Fruit fly (Drosophila melanogaster): ENCODE measurements around the gene CG7888.

The CG7888 gene

dm6 chr3L:11103773-11104172 lies 49.9 kb downstream of the CG7888 start, which contains the start of gene CG32071:
Gene CG32071 (minus strand): TSS chr3L:11103873.
- TF ChIP-seq Pdp1 (GFP tag; optimal IDR thresholded peaks at IDR 0.05), result peak in 1 of 2 experiments; percentile 71
- TF ChIP-seq CG8765 (GFP tag; IDR thresholded peaks at IDR 0.05), result no peak
- TF ChIP-seq Dek (tag; optimal IDR thresholded peaks at IDR 0.05), result no peak
- TF ChIP-seq Lim3 (GFP tag; IDR thresholded peaks at IDR 0.05), result no peak

- no peak for TF ChIP-seq Xrp1 (GFP tag; IDR thresholded peaks at IDR 0.05)
- peak; percentile 16 for TF ChIP-seq CG9727 (GFP tag; optimal IDR thresholded peaks at IDR 0.05)
- TF ChIP-seq CG3838 (GFP tag; optimal IDR thresholded peaks at IDR 0.05), result no peak
- TF ChIP-seq dati (GFP tag; IDR thresholded peaks at IDR 0.05), result no peak
- TF ChIP-seq lab (GFP tag; optimal IDR thresholded peaks at IDR 0.05), result peak; percentile 75
- peak; percentile 49 for TF ChIP-seq unpg (GFP tag; optimal IDR thresholded peaks at IDR 0.05)
- TF ChIP-seq CG31388 (GFP tag; optimal IDR thresholded peaks at IDR 0.05), result no peak
- TF ChIP-seq crol (GFP tag; IDR thresholded peaks at IDR 0.05), result no peak
- no peak for TF ChIP-seq Neu2 (GFP tag; optimal IDR thresholded peaks at IDR 0.05; ENCODE audit: borderline replicate concordance)
- TF ChIP-seq CG12942 (GFP tag; optimal IDR thresholded peaks at IDR 0.05), result no peak
- TF ChIP-seq CG1792 (GFP tag; optimal IDR thresholded peaks at IDR 0.05), result peak; percentile 52
- peak; percentile 75 for TF ChIP-seq CG18599 (GFP tag; optimal IDR thresholded peaks at IDR 0.05)
- TF ChIP-seq CG6683 (GFP tag; optimal IDR thresholded peaks at IDR 0.05), result peak; percentile 40
- no peak for TF ChIP-seq Hr78 (GFP tag; optimal IDR thresholded peaks at IDR 0.05)
- peak; percentile 40 for TF ChIP-seq CG4424 (GFP tag; optimal IDR thresholded peaks at IDR 0.05)
- TF ChIP-seq CG2712 (tag; optimal IDR thresholded peaks at IDR 0.05), result peak; percentile 44
- peak; percentile 66 for TF ChIP-seq Sox100B (GFP tag; optimal IDR thresholded peaks at IDR 0.05)
- no peak for TF ChIP-seq CG30020 (tag; optimal IDR thresholded peaks at IDR 0.05)
- TF ChIP-seq CG16813 (GFP tag; IDR thresholded peaks at IDR 0.05; ENCODE audit: partially characterized antibody), result no peak
- no peak for TF ChIP-seq CG2889 (GFP tag; IDR thresholded peaks at IDR 0.05)
- no peak for TF ChIP-seq sr (GFP tag; IDR thresholded peaks at IDR 0.05)
- no peak for TF ChIP-seq CG17912 (GFP tag; optimal IDR thresholded peaks at IDR 0.05)
- TF ChIP-seq chif (GFP tag; optimal IDR thresholded peaks at IDR 0.05), result no peak
- no peak for TF ChIP-seq E2f1 (GFP tag; IDR thresholded peaks at IDR 0.05)
- no peak for TF ChIP-seq CG8359 (GFP tag; optimal IDR thresholded peaks at IDR 0.05; ENCODE audit: borderline replicate concordance)
- TF ChIP-seq cwo (GFP tag; optimal IDR thresholded peaks at IDR 0.05), result peak; percentile 64
- TF ChIP-seq H2.0 (GFP tag; IDR thresholded peaks at IDR 0.05), result no peak
- no peak for TF ChIP-seq CG7271 (tag; optimal IDR thresholded peaks at IDR 0.05)
- peak; percentile 25 for TF ChIP-seq CG10267 (tag; optimal IDR thresholded peaks at IDR 0.05)
- no peak for TF ChIP-seq dm (GFP tag; optimal IDR thresholded peaks at IDR 0.05)
- TF ChIP-seq CG10431 (GFP tag; optimal IDR thresholded peaks at IDR 0.05), result no peak
- peak; percentile 67 for TF ChIP-seq Vsx1 (GFP tag; optimal IDR thresholded peaks at IDR 0.05)
- peak; percentile 28 for TF ChIP-seq fd96Cb (tag; optimal IDR thresholded peaks at IDR 0.05)
- TF ChIP-seq ttk (GFP tag; IDR thresholded peaks at IDR 0.05), result no peak
- no peak for TF ChIP-seq Deaf1 (tag; optimal IDR thresholded peaks at IDR 0.05)
- no peak for TF ChIP-seq cg (GFP tag; optimal IDR thresholded peaks at IDR 0.05)
- TF ChIP-seq CG4730 (GFP tag; IDR thresholded peaks at IDR 0.05), result no peak
- no peak for TF ChIP-seq Trl (optimal IDR thresholded peaks at IDR 0.05)
- TF ChIP-seq Trl (GFP tag; optimal IDR thresholded peaks at IDR 0.05), result peak; percentile 36
- TF ChIP-seq salm (tag; optimal IDR thresholded peaks at IDR 0.05), result no peak
- TF ChIP-seq CG12744 (GFP tag; optimal IDR thresholded peaks at IDR 0.05), result no peak
- no peak for TF ChIP-seq sens (GFP tag)
- no peak for TF ChIP-seq CG9215 (GFP tag; IDR thresholded peaks at IDR 0.05)
- no peak for TF ChIP-seq chm (GFP tag; IDR thresholded peaks at IDR 0.05)
- TF ChIP-seq ftz-f1 (GFP tag; optimal IDR thresholded peaks at IDR 0.05), result no peak
- TF ChIP-seq CG8924 (tag; optimal IDR thresholded peaks at IDR 0.05), result peak; percentile 9
Measured at dm6 chr3L:11107432-11107831, 53.6 kb downstream of the CG7888 start, which contains the start of gene CG32073. Gene CG32073 (minus strand): TSS chr3L:11107582.

Measured in whole organism, embryonic.